Fruit fly (Drosophila melanogaster): ENCODE data around the gene GstD5.

The GstD5 gene

dm6 chr3R:12365264-12365840 is 10.2 kb upstream of the GstD5 start, which contains the start of gene GstD10:
TSS of gene GstD10 (minus strand) at chr3R:12365735.
- TF ChIP-seq CG34367 (tag; optimal IDR thresholded peaks at IDR 0.05) = no peak
- no peak for TF ChIP-seq Ets98B (GFP tag; IDR thresholded peaks at IDR 0.05)
- TF ChIP-seq CG32121 (GFP tag; IDR thresholded peaks at IDR 0.05) = no peak
- no peak for TF ChIP-seq CG9948 (tag; optimal IDR thresholded peaks at IDR 0.05)
- no peak for TF ChIP-seq CG4496 (GFP tag; IDR thresholded peaks at IDR 0.05)
- TF ChIP-seq CG14655 (GFP tag; optimal IDR thresholded peaks at IDR 0.05) = no peak
- no peak for TF ChIP-seq fd96Ca (GFP tag; IDR thresholded peaks at IDR 0.05)
- TF ChIP-seq rn (GFP tag; IDR thresholded peaks at IDR 0.05) = no peak
- TF ChIP-seq Pif1A (GFP tag; optimal IDR thresholded peaks at IDR 0.05) = no peak
- no peak for TF ChIP-seq CG8301 (tag; optimal IDR thresholded peaks at IDR 0.05)
- TF ChIP-seq Snoo (tag; optimal IDR thresholded peaks at IDR 0.05) = no peak
- TF ChIP-seq CG10348 (GFP tag; IDR thresholded peaks at IDR 0.05) = no peak
- no peak for TF ChIP-seq CG17806 (tag; optimal IDR thresholded peaks at IDR 0.05)
- TF ChIP-seq CG12605 (GFP tag; IDR thresholded peaks at IDR 0.05) = no peak
- TF ChIP-seq CG13204 (GFP tag; optimal IDR thresholded peaks at IDR 0.05) = no peak
- TF ChIP-seq Pif1B (GFP tag; optimal IDR thresholded peaks at IDR 0.05) = no peak
- TF ChIP-seq gl (tag; optimal IDR thresholded peaks at IDR 0.05) = no peak
- TF ChIP-seq CG8159 (tag; optimal IDR thresholded peaks at IDR 0.05) = no peak
- no peak for TF ChIP-seq D1 (tag; optimal IDR thresholded peaks at IDR 0.05)
- TF ChIP-seq CG15710 (tag; optimal IDR thresholded peaks at IDR 0.05) = no peak

- TF ChIP-seq CG32121 (GFP tag; IDR thresholded peaks at IDR 0.05) = no peak
- TF ChIP-seq fd96Ca (GFP tag; IDR thresholded peaks at IDR 0.05) = no peak
- TF ChIP-seq CG8301 (tag; optimal IDR thresholded peaks at IDR 0.05) = no peak
- TF ChIP-seq Ets98B (GFP tag; IDR thresholded peaks at IDR 0.05) = no peak
- no peak for TF ChIP-seq CG10348 (GFP tag; IDR thresholded peaks at IDR 0.05)
- TF ChIP-seq CG9948 (tag; optimal IDR thresholded peaks at IDR 0.05) = no peak
- no peak for TF ChIP-seq gl (tag; optimal IDR thresholded peaks at IDR 0.05)
- no peak for TF ChIP-seq Snoo (tag; optimal IDR thresholded peaks at IDR 0.05)
- TF ChIP-seq EcR (GFP tag; optimal IDR thresholded peaks at IDR 0.05) = no peak
- no peak for TF ChIP-seq CG4496 (GFP tag; IDR thresholded peaks at IDR 0.05)
- TF ChIP-seq CG34367 (tag; optimal IDR thresholded peaks at IDR 0.05) = no peak
- no peak for TF ChIP-seq D1 (tag; optimal IDR thresholded peaks at IDR 0.05)
- no peak for TF ChIP-seq CG15710 (tag; optimal IDR thresholded peaks at IDR 0.05)
- TF ChIP-seq CG8159 (tag; optimal IDR thresholded peaks at IDR 0.05) = no peak
Observed at dm6 chr3R:12365887-12366286, 9.6 kb upstream of the GstD5 start.

- TF ChIP-seq CG17806 (tag; optimal IDR thresholded peaks at IDR 0.05) (no peak), CG12605 (GFP tag; IDR thresholded peaks at IDR 0.05) (no peak), CG14655 (GFP tag; optimal IDR thresholded peaks at IDR 0.05) (no peak), CG8301 (tag; optimal IDR thresholded peaks at IDR 0.05) (no peak), gl (tag; optimal IDR thresholded peaks at IDR 0.05) (no peak), CG15710 (tag; optimal IDR thresholded peaks at IDR 0.05) (no peak), CG32121 (GFP tag; IDR thresholded peaks at IDR 0.05) (no peak), fd96Ca (GFP tag; IDR thresholded peaks at IDR 0.05) (no peak), CG10348 (GFP tag; IDR thresholded peaks at IDR 0.05) (no peak), CG34367 (tag; optimal IDR thresholded peaks at IDR 0.05) (no peak), rn (GFP tag; IDR thresholded peaks at IDR 0.05) (no peak), D1 (tag; optimal IDR thresholded peaks at IDR 0.05) (no peak), Snoo (tag; optimal IDR thresholded peaks at IDR 0.05) (no peak), CG13204 (GFP tag; optimal IDR thresholded peaks at IDR 0.05) (no peak), CG4496 (GFP tag; IDR thresholded peaks at IDR 0.05) (no peak), EcR (GFP tag; optimal IDR thresholded peaks at IDR 0.05) (no peak), Ets98B (GFP tag; IDR thresholded peaks at IDR 0.05) (no peak), Pif1A (GFP tag; optimal IDR thresholded peaks at IDR 0.05) (no peak)
Observed at dm6 chr3R:12367464-12367863, 8.1 kb upstream of the GstD5 start, which contains the start of gene GstD9. TSS of gene GstD9 (minus strand) at chr3R:12367564.

- TF ChIP-seq rn (GFP tag; IDR thresholded peaks at IDR 0.05) (no peak), EcR (GFP tag; optimal IDR thresholded peaks at IDR 0.05) (peak; percentile 48), CG9948 (tag; optimal IDR thresholded peaks at IDR 0.05) (peak; percentile 72), CG13204 (GFP tag; optimal IDR thresholded peaks at IDR 0.05) (no peak), CG34367 (tag; optimal IDR thresholded peaks at IDR 0.05) (peak; percentile 17), CG8301 (tag; optimal IDR thresholded peaks at IDR 0.05) (peak; percentile 88), Pif1A (GFP tag; optimal IDR thresholded peaks at IDR 0.05) (peak; percentile 53), CG12605 (GFP tag; IDR thresholded peaks at IDR 0.05) (peak; percentile 75), CG17806 (tag; optimal IDR thresholded peaks at IDR 0.05) (peak; percentile 39), CG10348 (GFP tag; IDR thresholded peaks at IDR 0.05) (peak; percentile 30), CG8159 (tag; optimal IDR thresholded peaks at IDR 0.05) (peak; percentile 47), Ets98B (GFP tag; IDR thresholded peaks at IDR 0.05) (peak; percentile 90), gl (tag; optimal IDR thresholded peaks at IDR 0.05) (no peak), CG4496 (GFP tag; IDR thresholded peaks at IDR 0.05) (peak; percentile 74), CG15710 (tag; optimal IDR thresholded peaks at IDR 0.05) (peak; percentile 24), fd96Ca (GFP tag; IDR thresholded peaks at IDR 0.05) (peak; percentile 89; the same call in 2 of the 3 replicates), CG14655 (GFP tag; optimal IDR thresholded peaks at IDR 0.05) (peak; percentile 86), Snoo (tag; optimal IDR thresholded peaks at IDR 0.05) (peak; percentile 14), Pif1B (GFP tag; optimal IDR thresholded peaks at IDR 0.05) (peak; percentile 38), D1 (tag; optimal IDR thresholded peaks at IDR 0.05) (no peak), CG32121 (GFP tag; IDR thresholded peaks at IDR 0.05) (peak; percentile 92)
Observed at dm6 chr3R:12369135-12369792, 6.3 kb upstream of the GstD5 start, which contains the start of gene GstD1. TSS of gene GstD1 (minus strand) at chr3R:12369268.
